Worm (Caenorhabditis elegans): ENCODE measurements around the gene F08B12.4.
A peak's percentile ranks its signal among the peaks of the same experiment; 100 is the strongest.
"Not testable (repeated sequence)": the region's sequence is repeated elsewhere in the genome, so short reads cannot be mapped to it uniquely, and the experiment has no call there.

F08B12.4 gene

DNA sequence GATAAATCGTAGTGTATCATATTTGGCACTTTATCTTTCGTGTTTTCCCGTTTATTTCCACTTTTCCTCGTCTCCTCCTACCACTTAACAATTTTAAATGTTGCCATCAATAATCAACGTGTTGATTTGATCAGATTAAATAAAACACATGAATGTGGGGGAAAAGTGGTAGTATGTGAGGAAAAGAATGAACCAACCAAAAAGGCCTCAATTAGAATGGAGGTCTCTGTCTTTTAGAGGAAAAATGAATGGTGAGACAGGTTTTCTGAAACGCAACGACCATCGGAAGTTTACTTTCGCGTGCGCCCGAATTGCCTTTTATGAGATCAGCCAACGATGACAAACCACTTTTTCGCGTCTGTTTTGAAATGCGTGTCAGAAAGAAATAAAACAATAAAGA, 44.8 kb upstream of the F08B12.4 start:
- TF ChIP-seq mdl-1 (tag; optimal IDR thresholded peaks at IDR 0.05) (no peak), unc-62 (GFP tag; optimal IDR thresholded peaks at IDR 0.05 in 1 of 2) (peak in 1 of 2 experiments; percentile 28), unc-62 (tag; optimal IDR thresholded peaks at IDR 0.05) (no peak)

DNA sequence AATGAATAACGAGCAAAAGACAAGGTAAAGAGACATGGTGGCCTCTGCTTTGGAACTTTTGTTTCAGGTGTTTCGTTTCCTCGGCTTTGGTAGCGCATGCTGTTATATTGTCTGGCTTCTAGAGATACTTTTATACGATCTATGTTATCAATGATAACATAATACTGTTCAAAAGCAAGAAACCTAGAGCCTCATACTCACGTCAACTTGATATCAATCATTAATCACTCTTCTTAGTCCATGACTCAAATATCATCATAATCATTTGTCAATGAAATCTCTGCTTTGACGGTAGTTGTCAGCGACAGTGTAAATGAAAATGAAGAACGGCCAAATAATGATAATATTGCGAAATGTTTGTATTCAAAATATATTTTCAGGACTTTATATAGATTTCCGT, 42.7 kb upstream of the F08B12.4 start:
- TF ChIP-seq lin-29 (GFP tag; IDR thresholded peaks at IDR 0.05) (no peak), ZK546.5 (tag; optimal IDR thresholded peaks at IDR 0.05) (no peak), zfp-3 (GFP tag; conservative IDR thresholded peaks at IDR 0.05) (no peak)

DNA sequence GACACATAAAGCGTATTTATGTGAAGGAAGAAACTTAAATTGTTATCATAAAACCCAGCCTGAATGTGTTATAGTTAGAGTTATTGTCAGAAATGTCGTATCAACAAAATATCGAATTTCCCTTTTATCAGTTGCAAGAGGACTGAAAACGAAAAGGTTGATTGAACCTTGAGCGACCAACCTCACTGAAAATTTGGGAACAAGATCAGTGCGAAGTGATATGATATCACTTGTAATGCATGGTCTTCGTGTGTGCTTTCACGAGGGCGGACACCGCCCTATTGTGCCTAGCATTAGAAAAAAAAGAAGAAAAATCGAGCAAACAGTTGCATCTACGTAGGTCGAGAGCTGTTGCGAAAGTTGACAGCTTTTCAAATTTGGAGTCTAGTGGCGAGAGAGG, 40.2 kb upstream of the F08B12.4 start:
- no peak for TF ChIP-seq nhr-42 (GFP tag; IDR thresholded peaks at IDR 0.05)
- TF ChIP-seq pqm-1 (tag; optimal IDR thresholded peaks at IDR 0.05): peak; percentile 66
- TF ChIP-seq dve-1 (tag; optimal IDR thresholded peaks at IDR 0.05; ENCODE audit: insufficient read depth): peak; percentile 54
- TF ChIP-seq nhr-28 (tag; optimal IDR thresholded peaks at IDR 0.05): peak; percentile 54
- peak; percentile 60; the same call in 1 of the 2 replicates for TF ChIP-seq php-3 (GFP tag; IDR thresholded peaks at IDR 0.05)
- peak; percentile 43 for TF ChIP-seq nhr-48 (tag; optimal IDR thresholded peaks at IDR 0.05)
- no peak for TF ChIP-seq duxl-1 (tag; optimal IDR thresholded peaks at IDR 0.05; ENCODE audit: poor library complexity)
- peak; percentile 74 for TF ChIP-seq dmd-6 (GFP tag; IDR thresholded peaks at IDR 0.05)
- peak; percentile 63 for TF ChIP-seq hlh-11 (tag; optimal IDR thresholded peaks at IDR 0.05)
- no peak for TF ChIP-seq daf-16 (GFP tag; optimal IDR thresholded peaks at IDR 0.05)
- peak; percentile 70 for TF ChIP-seq daf-16 (tag; optimal IDR thresholded peaks at IDR 0.05)

DNA sequence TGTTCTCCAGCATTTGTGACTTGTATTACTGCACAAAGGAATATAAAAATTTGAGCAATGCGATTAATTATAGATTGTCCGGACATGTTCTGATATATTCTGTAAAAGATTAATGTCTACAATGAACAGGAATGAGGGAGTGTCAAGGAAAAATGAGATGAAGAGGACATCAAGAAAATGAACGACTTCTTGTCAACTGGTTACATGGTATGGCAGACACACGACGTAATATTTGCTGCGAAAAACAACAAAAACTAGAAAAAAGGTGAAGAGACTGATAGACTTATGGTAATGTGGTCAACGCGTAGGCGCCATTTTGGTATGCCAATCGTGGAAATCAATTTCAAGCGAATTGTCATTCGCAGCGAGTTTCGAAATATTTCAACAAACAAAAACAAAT, 39.0 kb upstream of the F08B12.4 start, which contains the start of gene igeg-2:
Gene igeg-2 (minus strand): TSS at position 101 of the 400 bp plus-strand sequence.
- TF ChIP-seq zfp-2 (tag; optimal IDR thresholded peaks at IDR 0.05) (no peak), lin-38 (GFP tag; IDR thresholded peaks at IDR 0.05) (no peak), nhr-6 (tag; optimal IDR thresholded peaks at IDR 0.05) (no peak), hlh-30 (tag; optimal IDR thresholded peaks at IDR 0.05; ENCODE audit: insufficient read depth) (no peak)

DNA sequence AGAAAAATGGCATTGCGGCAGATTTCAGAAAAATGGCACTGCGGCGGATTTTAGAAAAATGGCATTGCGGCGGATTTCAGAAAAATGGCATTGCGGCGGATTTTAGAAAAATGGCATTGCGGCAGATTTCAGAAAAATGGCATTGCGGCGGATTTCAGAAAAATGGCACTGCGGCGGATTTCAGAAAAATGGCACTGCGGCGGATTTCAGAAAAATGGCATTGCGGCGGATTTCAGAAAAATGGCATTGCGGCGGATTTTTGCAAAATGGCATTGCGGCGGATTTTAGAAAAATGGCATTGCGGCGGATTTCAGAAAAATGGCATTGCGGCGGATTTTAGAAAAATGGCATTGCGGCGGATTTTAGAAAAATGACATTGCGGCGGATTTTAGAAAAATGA, 35.8 kb upstream of the F08B12.4 start:
- TF ChIP-seq lim-7 (GFP tag; IDR thresholded peaks at IDR 0.05): 0 out of 2 replicates have a peak, but pooled peaks have one; percentile 17

DNA sequence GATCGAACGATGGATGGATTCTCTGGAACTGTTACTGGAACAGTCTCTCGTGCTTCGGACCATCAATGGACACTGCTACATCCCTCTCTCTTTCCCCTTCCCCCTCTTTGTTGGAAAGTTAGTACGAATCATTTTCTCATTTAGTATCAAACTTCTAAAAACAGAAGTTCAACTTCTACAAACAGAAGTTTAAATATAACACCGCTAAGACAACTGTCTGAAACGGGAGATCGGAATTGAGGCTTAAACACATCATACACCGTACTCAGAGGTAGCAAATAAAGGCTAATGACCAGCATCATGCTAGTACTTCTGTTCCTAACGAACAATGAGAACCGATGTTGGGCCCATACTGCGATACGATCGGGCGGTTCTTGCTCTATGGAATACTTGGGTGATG, 32.2 kb upstream of the F08B12.4 start, which contains the start of gene F46C3.7:
Gene F46C3.7 (plus strand): TSS at position 301 of the 400 bp plus-strand sequence.
- TF ChIP-seq mep-1 (tag; optimal IDR thresholded peaks at IDR 0.05); daf-8 (GFP tag; IDR thresholded peaks at IDR 0.05); ama-1 (optimal IDR thresholded peaks at IDR 0.05): not testable (repeated sequence)

DNA sequence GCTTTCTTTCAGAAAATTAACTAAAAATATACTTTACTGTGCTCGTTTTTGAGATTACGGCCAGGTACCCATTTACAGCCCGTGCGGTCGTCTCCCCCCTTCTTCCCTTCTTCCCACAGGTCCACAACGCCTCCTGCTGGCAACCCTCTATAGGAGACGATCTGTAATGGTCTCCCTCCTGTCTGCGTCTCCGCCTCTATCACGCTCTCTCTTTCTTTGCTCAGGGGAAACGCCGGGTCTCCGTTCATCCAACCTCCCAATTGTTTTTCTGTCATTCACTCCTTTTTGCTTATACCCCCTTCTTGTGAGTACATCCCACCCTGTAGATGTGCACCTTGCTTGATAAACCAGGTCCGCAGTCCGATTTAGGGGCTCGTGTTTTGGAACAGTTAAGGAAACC, 31.5 kb upstream of the F08B12.4 start:
- 0 out of 2 replicates have a peak, but pooled peaks have one; percentile 5 for TF ChIP-seq set-16 (GFP tag; IDR thresholded peaks at IDR 0.05)
- 0 out of 2 replicates have a peak, but pooled peaks have one; percentile 32 for TF ChIP-seq egl-43 (GFP tag; IDR thresholded peaks at IDR 0.05)

DNA sequence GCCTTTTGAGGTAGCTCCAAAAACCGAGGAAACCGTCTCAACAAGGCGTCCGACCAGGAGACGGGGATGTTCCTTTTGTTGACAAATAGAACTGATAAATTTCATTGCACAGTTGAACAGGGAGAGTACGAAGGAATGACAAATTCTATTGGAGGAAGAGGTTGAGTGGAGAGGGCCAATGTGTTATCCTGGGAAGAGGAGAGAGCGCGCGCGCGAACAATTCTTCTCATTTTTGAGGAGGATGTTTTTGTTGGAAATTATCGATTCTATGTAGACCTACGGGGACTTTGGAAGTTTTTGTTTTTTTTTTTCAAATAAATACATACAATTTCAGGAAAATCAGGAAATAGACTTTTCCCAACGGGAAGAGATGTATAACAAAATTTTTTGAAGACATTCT, 30.2 kb upstream of the F08B12.4 start:
- TF ChIP-seq fkh-10 (GFP tag; optimal IDR thresholded peaks at IDR 0.05) (no peak), zag-1 (tag; optimal IDR thresholded peaks at IDR 0.05) (no peak), ceh-32 (tag; optimal IDR thresholded peaks at IDR 0.05; ENCODE audit: poor library complexity) (no peak), nhr-10 (tag; optimal IDR thresholded peaks at IDR 0.05) (no peak), hlh-11 (tag; optimal IDR thresholded peaks at IDR 0.05) (no peak), cey-2 (tag; optimal IDR thresholded peaks at IDR 0.05; ENCODE audit: borderline replicate concordance, insufficient read depth) (no peak), mdl-1 (tag; optimal IDR thresholded peaks at IDR 0.05) (no peak), ctbp-1 (GFP tag; IDR thresholded peaks at IDR 0.05) (no peak), zip-11 (GFP tag; IDR thresholded peaks at IDR 0.05) (no peak), zfp-3 (GFP tag; conservative IDR thresholded peaks at IDR 0.05) (no peak), lin-1 (GFP tag; IDR thresholded peaks at IDR 0.05) (no peak), nhr-77 (tag; optimal IDR thresholded peaks at IDR 0.05) (no peak), F37D6.2 (tag; optimal IDR thresholded peaks at IDR 0.05) (no peak)

Data from whole organism, L4 larva.